Fruit fly (Drosophila melanogaster) whole organism, pupa: ENCODE results near the gene CG43219.

Experiments
- CG10348 ChIP-seq: fragments of 200-800 bp; sonication (Bioruptor generic); IDR thresholded peaks from 2 replicates; pipeline ENCODE4 v1.3.6; 2022; ENCODE audit warnings: missing biosample characterization, missing genetic modification characterization
- CG12605 ChIP-seq: fragments of 200-800 bp; sonication (Bioruptor generic); IDR thresholded peaks from 2 replicates; pipeline ENCODE4 v1.3.6; 2022; ENCODE audit warnings: missing biosample characterization, missing genetic modification characterization
- CG13204 ChIP-seq: fragments of 200-800 bp; sonication (Bioruptor generic); optimal IDR thresholded peaks from 2 replicates; lab custom pipeline; 2018; ENCODE audit warnings: missing biosample characterization, mild to moderate bottlenecking, missing genetic modification characterization, moderate library complexity
- CG14655 ChIP-seq: fragments of 200-800 bp; sonication (Bioruptor generic); optimal IDR thresholded peaks from 3 replicates; lab custom pipeline; 2017; ENCODE audit warnings: mild to moderate bottlenecking, missing biosample characterization, missing genetic modification reagents, missing genetic modification characterization
- CG15710 ChIP-seq: fragments of 200-800 bp; sonication (Bioruptor generic); optimal IDR thresholded peaks from 2 replicates; lab custom pipeline; 2018; ENCODE audit warnings: missing biosample characterization, mild to moderate bottlenecking, missing genetic modification characterization, moderate library complexity
- CG17806 ChIP-seq: fragments of 200-800 bp; sonication (Bioruptor generic); optimal IDR thresholded peaks from 2 replicates; lab custom pipeline; 2018; ENCODE audit warnings: missing biosample characterization, mild to moderate bottlenecking, missing genetic modification characterization, moderate library complexity
- CG32121 ChIP-seq: fragments of 200-800 bp; sonication (Bioruptor generic); IDR thresholded peaks from 2 replicates; pipeline ENCODE4 v1.3.6; 2022; ENCODE audit warnings: missing biosample characterization, missing genetic modification characterization
- CG34367 ChIP-seq: fragments of 200-800 bp; sonication (Bioruptor generic); optimal IDR thresholded peaks from 2 replicates; lab custom pipeline; 2018; ENCODE audit warnings: missing biosample characterization, mild to moderate bottlenecking, missing genetic modification characterization
- CG4496 ChIP-seq: fragments of 200-800 bp; sonication (Bioruptor generic); IDR thresholded peaks from 3 replicates; pipeline ENCODE4 v1.3.6; 2022; ENCODE audit warnings: missing biosample characterization, missing genetic modification characterization
- CG8159 ChIP-seq: fragments of 200-800 bp; sonication (Bioruptor generic); optimal IDR thresholded peaks from 3 replicates; lab custom pipeline; 2018; ENCODE audit warnings: missing biosample characterization, mild to moderate bottlenecking, missing genetic modification characterization, moderate library complexity
- CG8301 ChIP-seq: fragments of 200-800 bp; sonication (Bioruptor generic); optimal IDR thresholded peaks from 2 replicates; lab custom pipeline; 2018; ENCODE audit warnings: missing biosample characterization, mild to moderate bottlenecking, missing genetic modification characterization
- CG9948 ChIP-seq: fragments of 200-800 bp; sonication (Bioruptor generic); optimal IDR thresholded peaks from 2 replicates; lab custom pipeline; 2018; ENCODE audit warnings: missing biosample characterization, mild to moderate bottlenecking, missing genetic modification characterization, moderate library complexity
- D1 ChIP-seq: fragments of 200-800 bp; sonication (Bioruptor generic); optimal IDR thresholded peaks from 2 replicates; lab custom pipeline; 2018; ENCODE audit warnings: missing biosample characterization, mild to moderate bottlenecking, missing genetic modification characterization, moderate library complexity
- EcR ChIP-seq: fragments of 200-800 bp; sonication (Bioruptor generic); optimal IDR thresholded peaks from 3 replicates; lab custom pipeline; 2019; ENCODE audit warnings: missing biosample characterization, missing genetic modification characterization, mild to moderate bottlenecking, moderate library complexity, missing genetic modification reagents
- Ets98B ChIP-seq: fragments of 200-800 bp; sonication (Bioruptor generic); IDR thresholded peaks from 2 replicates; pipeline ENCODE4 v1.3.6; 2022; ENCODE audit warnings: missing biosample characterization, missing genetic modification characterization
- Pif1A ChIP-seq: fragments of 200-800 bp; sonication (Bioruptor generic); optimal IDR thresholded peaks from 3 replicates; lab custom pipeline; 2016; ENCODE audit warnings: missing biosample characterization, missing genetic modification characterization
- Pif1B ChIP-seq: fragments of 200-800 bp; sonication (Bioruptor generic); optimal IDR thresholded peaks from 3 replicates; lab custom pipeline; 2016; ENCODE audit warnings: missing biosample characterization, missing genetic modification characterization
- Snoo ChIP-seq: fragments of 200-800 bp; sonication (Bioruptor generic); optimal IDR thresholded peaks from 3 replicates; lab custom pipeline; 2017; ENCODE audit warnings: missing biosample characterization, mild to moderate bottlenecking, missing genetic modification characterization, inconsistent platforms
- fd96Ca ChIP-seq: fragments of 200-800 bp; sonication (Bioruptor generic); IDR thresholded peaks from 3 replicates; pipeline ENCODE4 v1.3.6; 2022; ENCODE audit warnings: missing biosample characterization, missing genetic modification characterization
- gl ChIP-seq: fragments of 200-800 bp; sonication (Bioruptor generic); optimal IDR thresholded peaks from 2 replicates; lab custom pipeline; 2018; ENCODE audit warnings: missing biosample characterization, mild to moderate bottlenecking, missing genetic modification characterization
- rn ChIP-seq: fragments of 200-800 bp; sonication (Bioruptor generic); IDR thresholded peaks from 2 replicates; pipeline ENCODE4 v1.3.6; 2022; ENCODE audit warnings: missing biosample characterization, missing genetic modification characterization

CG43219 gene

DNA sequence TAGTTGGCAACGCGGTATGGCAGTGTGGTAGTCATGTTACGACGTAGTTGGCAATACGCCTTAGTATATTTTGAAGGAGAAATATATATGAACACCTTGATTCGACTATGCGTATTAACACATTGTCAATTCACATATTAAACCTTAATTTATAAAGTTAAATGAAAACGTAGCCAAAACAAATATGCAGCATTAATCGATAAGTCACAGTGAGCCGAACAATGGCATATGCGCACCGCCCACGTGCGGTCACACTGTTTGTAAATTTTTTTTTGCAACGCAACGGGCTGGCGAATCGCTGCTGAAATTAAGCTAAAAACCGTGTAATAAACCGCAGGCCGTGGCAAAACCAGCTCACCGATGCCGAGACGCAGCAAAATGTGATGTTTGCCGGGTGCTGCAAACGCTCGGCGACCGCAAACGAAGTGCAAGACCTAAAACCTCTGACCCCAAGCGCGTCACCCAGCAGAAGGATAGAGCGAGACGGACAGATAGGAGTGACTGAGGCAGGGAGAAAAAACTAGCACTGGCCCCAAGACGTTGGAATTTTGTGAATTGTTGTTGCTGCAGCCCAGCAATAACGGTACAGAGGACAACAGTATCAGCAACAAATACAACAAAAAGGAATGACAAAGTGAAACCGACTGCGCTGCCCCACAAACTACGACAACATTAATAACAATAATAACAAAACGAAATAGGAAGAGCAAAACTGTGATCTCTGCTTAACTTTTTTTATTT lies 44.5 kb upstream of the CG43219 start:
- no peak for TF ChIP-seq Snoo (tag; lab: Kevin White, UChicago)
- peak; percentile 19 for TF ChIP-seq CG34367
- peak; percentile 13 for TF ChIP-seq EcR (GFP tag; lab: Kevin White, UChicago)
- peak; percentile 21; the same call in 1 of the 3 replicates for TF ChIP-seq fd96Ca (GFP tag; lab: Robert Waterston, UW)
- TF ChIP-seq Pif1B (GFP tag; lab: Kevin White, UChicago), result peak; percentile 19

DNA sequence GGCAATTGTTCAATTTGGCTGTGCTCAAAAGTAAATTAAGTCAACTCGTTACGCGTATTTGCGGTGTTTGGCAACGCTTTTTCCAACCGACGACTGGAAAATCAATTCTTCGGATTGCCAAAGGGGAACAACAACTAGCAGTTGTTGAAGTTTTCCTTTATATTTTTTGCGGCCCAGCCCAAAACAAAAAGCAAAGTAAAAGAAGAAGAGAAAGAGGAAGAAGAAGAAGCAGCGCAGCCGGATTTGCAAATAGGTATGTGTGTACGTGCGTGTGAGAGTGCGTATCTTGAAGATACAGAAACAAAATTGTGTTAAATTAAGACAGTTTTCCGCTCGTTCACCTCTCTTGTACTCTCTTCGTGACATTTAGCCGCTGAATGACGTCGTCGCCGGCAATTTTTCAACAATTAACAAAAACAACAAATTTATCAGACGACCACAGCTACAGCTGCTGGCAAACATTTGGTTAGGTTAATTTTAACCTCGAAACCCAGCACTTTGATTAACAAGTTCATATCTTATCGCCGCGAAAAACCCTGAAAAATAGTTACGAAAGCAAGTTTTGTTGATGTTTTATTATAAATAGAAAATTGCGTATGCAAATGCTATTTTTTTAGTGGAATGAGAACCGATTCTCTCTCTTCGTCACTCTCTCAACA lies 43.8 kb upstream of the CG43219 start:
- TF ChIP-seq CG10348 (no peak), CG32121 (GFP tag; lab: Robert Waterston, UW) (no peak), rn (GFP tag; lab: Robert Waterston, UW) (no peak), Snoo (tag; lab: Kevin White, UChicago) (no peak), fd96Ca (GFP tag; lab: Robert Waterston, UW) (0 out of 3 replicates have a peak, but pooled peaks have one; percentile 5), CG4496 (no peak), Ets98B (GFP tag; lab: Robert Waterston, UW) (no peak), CG8301 (tag; lab: Kevin White, UChicago) (no peak)

DNA sequence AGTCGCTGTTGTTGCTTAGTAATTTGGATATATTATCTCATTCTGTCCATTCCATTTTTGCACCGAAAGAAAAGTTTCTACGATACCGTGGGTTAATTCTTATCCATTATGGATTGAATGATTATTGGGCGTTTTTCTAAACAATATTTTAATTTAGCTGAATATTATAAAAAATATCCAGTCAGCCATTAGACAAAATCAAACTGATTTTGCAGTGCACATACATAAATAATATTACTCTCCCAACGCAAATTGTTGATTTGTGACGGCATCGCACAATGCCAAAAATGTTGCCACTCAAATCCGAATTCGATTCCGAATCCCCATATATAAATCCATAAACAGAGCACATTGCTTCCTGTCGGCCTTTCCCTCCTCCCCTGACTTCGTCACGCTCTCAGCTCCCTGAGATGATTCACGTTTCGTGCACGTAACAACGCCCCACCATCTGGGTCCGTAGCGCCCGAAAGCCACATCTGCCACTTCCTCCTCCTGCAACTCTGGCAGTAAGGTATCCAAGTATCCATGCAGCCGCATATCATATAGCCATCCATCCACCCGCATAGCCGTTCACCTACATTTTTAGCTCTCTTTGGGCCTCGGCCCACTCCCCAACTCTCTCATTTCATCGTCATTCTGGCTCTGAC lies 43.1 kb upstream of the CG43219 start:
- TF ChIP-seq Ets98B (GFP tag; lab: Robert Waterston, UW) (peak; percentile 78), CG15710 (tag; lab: Kevin White, UChicago) (peak; percentile 21), CG8159 (tag; lab: Kevin White, UChicago) (peak; percentile 44), CG13204 (GFP tag; lab: Kevin White, UChicago) (peak; percentile 27), CG14655 (GFP tag; lab: Kevin White, UChicago) (no peak), CG17806 (peak; percentile 47), CG32121 (GFP tag; lab: Robert Waterston, UW) (peak; percentile 74), Pif1B (GFP tag; lab: Kevin White, UChicago) (peak; percentile 41), D1 (tag; lab: Kevin White, UChicago) (peak; percentile 62), Snoo (tag; lab: Kevin White, UChicago) (peak; percentile 14), CG4496 (peak; percentile 81; the same call in 2 of the 3 replicates), Pif1A (GFP tag; lab: Kevin White, UChicago) (peak; percentile 60), CG8301 (tag; lab: Kevin White, UChicago) (peak; percentile 61), CG34367 (peak; percentile 5), CG12605 (GFP tag; lab: Robert Waterston, UW) (peak; percentile 58), rn (GFP tag; lab: Robert Waterston, UW) (peak; percentile 45), EcR (GFP tag; lab: Kevin White, UChicago) (no peak), fd96Ca (GFP tag; lab: Robert Waterston, UW) (no peak), CG10348 (no peak), gl (no peak), CG9948 (tag; lab: Kevin White, UChicago) (no peak)

DNA sequence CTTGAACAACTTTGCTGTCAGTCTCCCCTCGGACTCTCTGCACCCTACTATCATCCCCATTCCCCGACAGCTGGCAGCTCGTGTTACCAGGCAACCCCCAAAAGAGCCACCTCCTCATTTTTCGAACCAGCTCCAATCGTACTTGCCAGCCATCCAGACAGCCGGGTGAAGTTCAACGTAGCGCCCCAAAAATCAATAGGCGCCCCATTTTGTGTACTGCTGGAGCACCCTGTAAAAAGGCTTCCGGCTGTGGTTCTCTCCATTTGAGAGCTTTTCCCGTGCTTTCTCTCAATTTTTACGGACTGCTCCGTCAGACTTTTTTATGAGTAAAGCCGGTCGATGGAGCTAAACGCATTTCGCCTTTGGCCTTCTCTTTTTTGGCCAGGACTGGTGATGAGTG lies 34.6 kb upstream of the CG43219 start:
- TF ChIP-seq CG12605 (GFP tag; lab: Robert Waterston, UW) (no peak), CG9948 (tag; lab: Kevin White, UChicago) (no peak), CG8159 (tag; lab: Kevin White, UChicago) (no peak), CG34367 (no peak), rn (GFP tag; lab: Robert Waterston, UW) (no peak), gl (no peak), CG13204 (GFP tag; lab: Kevin White, UChicago) (no peak), fd96Ca (GFP tag; lab: Robert Waterston, UW) (no peak), CG10348 (no peak), CG14655 (GFP tag; lab: Kevin White, UChicago) (no peak), CG4496 (no peak), Ets98B (GFP tag; lab: Robert Waterston, UW) (no peak), CG8301 (tag; lab: Kevin White, UChicago) (no peak), CG15710 (tag; lab: Kevin White, UChicago) (no peak), Pif1B (GFP tag; lab: Kevin White, UChicago) (no peak), Pif1A (GFP tag; lab: Kevin White, UChicago) (no peak)

DNA sequence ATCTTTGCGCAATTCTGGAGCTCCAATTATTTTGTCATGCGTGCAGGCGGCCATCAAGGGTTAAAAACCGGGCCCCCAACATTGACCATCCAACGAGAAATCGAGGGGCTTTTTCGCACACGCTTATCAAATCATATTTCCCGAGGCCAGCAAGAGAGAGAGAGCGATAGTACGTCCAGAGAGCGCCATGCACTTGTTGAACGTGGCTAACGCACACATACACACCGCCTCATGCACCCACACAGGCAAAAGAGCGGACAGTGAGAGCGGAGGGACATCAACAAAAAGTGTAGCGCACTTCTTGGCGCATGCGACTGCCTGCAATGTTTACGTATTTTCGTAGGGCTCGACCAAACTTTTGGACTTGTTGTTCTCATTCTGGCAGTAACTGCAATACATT lies 33.7 kb upstream of the CG43219 start:
- TF ChIP-seq CG14655 (GFP tag; lab: Kevin White, UChicago) (no peak), CG8159 (tag; lab: Kevin White, UChicago) (no peak), Pif1A (GFP tag; lab: Kevin White, UChicago) (no peak), gl (no peak), CG12605 (GFP tag; lab: Robert Waterston, UW) (peak; percentile 93)
